Fruit fly (Drosophila melanogaster) whole organism, prepupa: Measurements from ENCODE around the gene CG32425.
A peak's percentile ranks its signal among the peaks of the same experiment; 100 is the strongest.

Experiments used
- Blimp-1 ChIP-seq: fragments of 200-800 bp; sonication (Bioruptor generic); optimal IDR thresholded peaks from 3 replicates; lab custom pipeline; 2017; ENCODE audit warnings: missing biosample characterization, missing genetic modification characterization, mild to moderate bottlenecking, moderate library complexity, missing genetic modification reagents
- CG10631 ChIP-seq: fragments of 200-800 bp; sonication (Bioruptor generic); optimal IDR thresholded peaks from 2 replicates; lab custom pipeline; 2016; ENCODE audit warnings: missing biosample characterization, missing genetic modification characterization
- CG10669 ChIP-seq: fragments of 200-800 bp; sonication (Bioruptor generic); optimal IDR thresholded peaks from 3 replicates; lab custom pipeline; 2018; ENCODE audit warnings: missing biosample characterization, mild to moderate bottlenecking, missing genetic modification characterization, moderate library complexity
- CG11294 ChIP-seq: fragments of 200-800 bp; sonication (Bioruptor generic); IDR thresholded peaks from 2 replicates; pipeline ENCODE4 v1.3.6; 2022; ENCODE audit warnings: missing biosample characterization, missing genetic modification characterization
- CG11902 ChIP-seq: fragments of 200-800 bp; sonication (Bioruptor generic); optimal IDR thresholded peaks from 3 replicates; lab custom pipeline; 2016; ENCODE audit warnings: missing biosample characterization, missing genetic modification characterization
- CG15336 ChIP-seq: fragments of 200-800 bp; sonication (Bioruptor generic); IDR thresholded peaks from 2 replicates; pipeline ENCODE4 v1.3.6; 2022; ENCODE audit warnings: missing biosample characterization, missing genetic modification characterization
- CG1621 ChIP-seq: fragments of 200-800 bp; sonication (Bioruptor generic); optimal IDR thresholded peaks from 3 replicates; lab custom pipeline; 2018; ENCODE audit warnings: missing biosample characterization, mild to moderate bottlenecking, missing genetic modification characterization
- CG16779 ChIP-seq: fragments of 200-800 bp; sonication (Bioruptor generic); optimal IDR thresholded peaks from 3 replicates; lab custom pipeline; 2017; ENCODE audit warnings: missing biosample characterization, mild to moderate bottlenecking, missing genetic modification characterization
- CG3032 ChIP-seq: fragments of 200-800 bp; optimal IDR thresholded peaks from 2 replicates; lab custom pipeline; 2019; ENCODE audit warnings: missing biosample characterization, mild to moderate bottlenecking, missing genetic modification characterization, moderate library complexity
- CG31627 ChIP-seq: fragments of 200-800 bp; sonication (Bioruptor generic); optimal IDR thresholded peaks from 3 replicates; lab custom pipeline; 2016; ENCODE audit warnings: missing biosample characterization, missing genetic modification characterization
- CG32006 ChIP-seq: fragments of 200-800 bp; sonication (Bioruptor generic); optimal IDR thresholded peaks from 3 replicates; lab custom pipeline; 2017; ENCODE audit warnings: missing biosample characterization, mild to moderate bottlenecking, missing genetic modification characterization
- CG34406 ChIP-seq: fragments of 200-800 bp; sonication (Bioruptor generic); optimal IDR thresholded peaks from 3 replicates; lab custom pipeline; 2016; ENCODE audit warnings: missing biosample characterization, missing genetic modification characterization
- CG3919 ChIP-seq: fragments of 200-800 bp; sonication (Bioruptor generic); optimal IDR thresholded peaks from 3 replicates; lab custom pipeline; 2016; ENCODE audit warnings: missing biosample characterization, missing genetic modification characterization
- CG6163 ChIP-seq: fragments of 200-800 bp; sonication (Bioruptor generic); IDR thresholded peaks from 3 replicates; pipeline ENCODE4 v1.3.6; 2022; ENCODE audit warnings: missing biosample characterization, missing genetic modification characterization
- CG6792 ChIP-seq: fragments of 200-800 bp; sonication (Bioruptor generic); optimal IDR thresholded peaks from 3 replicates; lab custom pipeline; 2016; ENCODE audit warnings: missing biosample characterization, missing genetic modification characterization
- CG6808 ChIP-seq: fragments of 200-800 bp; sonication (Bioruptor generic); optimal IDR thresholded peaks from 3 replicates; lab custom pipeline; 2017; ENCODE audit warnings: missing biosample characterization, missing genetic modification characterization, mild to moderate bottlenecking, moderate library complexity, missing genetic modification reagents
- CG6854 ChIP-seq: fragments of 200-800 bp; sonication (Bioruptor generic); optimal IDR thresholded peaks from 2 replicates; lab custom pipeline; 2017; ENCODE audit warnings: missing biosample characterization, mild to moderate bottlenecking, missing genetic modification characterization
- CG7368 ChIP-seq: fragments of 200-800 bp; sonication (Bioruptor generic); optimal IDR thresholded peaks from 3 replicates; lab custom pipeline; 2016; ENCODE audit warnings: missing biosample characterization, missing genetic modification characterization
- CG8119 ChIP-seq: fragments of 200-800 bp; sonication (Bioruptor generic); IDR thresholded peaks from 3 replicates; pipeline ENCODE4 v1.3.6; 2022; ENCODE audit warnings: missing biosample characterization, missing genetic modification characterization
- CG8319 ChIP-seq: fragments of 200-800 bp; sonication (Bioruptor generic); optimal IDR thresholded peaks from 3 replicates; lab custom pipeline; 2016; ENCODE audit warnings: missing biosample characterization, missing genetic modification characterization
- CG8632 ChIP-seq: fragments of 200-800 bp; sonication (Bioruptor generic); optimal IDR thresholded peaks from 3 replicates; lab custom pipeline; 2016; ENCODE audit warnings: missing biosample characterization, missing genetic modification characterization
- CG9139 ChIP-seq: fragments of 200-800 bp; sonication (Bioruptor generic); optimal IDR thresholded peaks from 3 replicates; lab custom pipeline; 2017; ENCODE audit warnings: missing biosample characterization, mild to moderate bottlenecking, missing genetic modification characterization
- Eip93F ChIP-seq: fragments of 200-800 bp; sonication (Bioruptor generic); optimal IDR thresholded peaks from 2 replicates; lab custom pipeline; 2016; ENCODE audit warnings: missing biosample characterization, mild to moderate bottlenecking, missing genetic modification characterization
- Ets21C ChIP-seq: fragments of 200-800 bp; sonication (Bioruptor generic); optimal IDR thresholded peaks from 3 replicates; lab custom pipeline; 2016; ENCODE audit warnings: missing biosample characterization, missing genetic modification characterization
- Ets96B ChIP-seq: fragments of 200-800 bp; optimal IDR thresholded peaks from 2 replicates; lab custom pipeline; 2019; ENCODE audit warnings: missing biosample characterization, mild to moderate bottlenecking, missing genetic modification characterization, moderate library complexity
- Gug ChIP-seq: fragments of 200-800 bp; sonication (Bioruptor generic); IDR thresholded peaks from 2 replicates; pipeline ENCODE4 v1.3.6; 2022; ENCODE audit warnings: missing biosample characterization, missing genetic modification characterization
- Hr38 ChIP-seq: sonication (Bioruptor generic); optimal IDR thresholded peaks from 2 replicates; lab custom pipeline; 2016; ENCODE audit warnings: missing biosample characterization, missing genetic modification characterization
- Hr39 ChIP-seq: fragments of 200-800 bp; sonication (Bioruptor generic); optimal IDR thresholded peaks from 2 replicates; lab custom pipeline; 2016; ENCODE audit warnings: missing biosample characterization, missing genetic modification characterization
- Hr4 ChIP-seq: fragments of 200-800 bp; sonication (Bioruptor generic); optimal IDR thresholded peaks from 3 replicates; lab custom pipeline; 2016; ENCODE audit warnings: missing biosample characterization, missing genetic modification characterization
- Met ChIP-seq: fragments of 200-800 bp; sonication (Bioruptor generic); optimal IDR thresholded peaks from 3 replicates; lab custom pipeline; 2016; ENCODE audit warnings: missing biosample characterization, missing genetic modification characterization
- OdsH ChIP-seq: fragments of 200-800 bp; sonication (Bioruptor generic); optimal IDR thresholded peaks from 3 replicates; lab custom pipeline; 2016; ENCODE audit warnings: missing biosample characterization, missing genetic modification characterization
- Smox ChIP-seq: fragments of 200-800 bp; sonication (Bioruptor generic); optimal IDR thresholded peaks from 3 replicates; lab custom pipeline; 2016; ENCODE audit warnings: missing biosample characterization, missing genetic modification characterization
- Sox102F ChIP-seq: fragments of 200-800 bp; sonication (Bioruptor generic); optimal IDR thresholded peaks from 2 replicates; lab custom pipeline; 2016; ENCODE audit warnings: missing biosample characterization, mild to moderate bottlenecking, missing genetic modification characterization
- Sox14 ChIP-seq: fragments of 200-800 bp; sonication (Bioruptor generic); optimal IDR thresholded peaks from 3 replicates; lab custom pipeline; 2016; ENCODE audit warnings: missing biosample characterization, missing genetic modification characterization
- Sox15 ChIP-seq: fragments of 200-800 bp; sonication (Bioruptor generic); optimal IDR thresholded peaks from 3 replicates; lab custom pipeline; 2016; ENCODE audit warnings: missing biosample characterization, missing genetic modification characterization
- acj6 ChIP-seq: fragments of 200-800 bp; sonication (Bioruptor generic); optimal IDR thresholded peaks from 3 replicates; lab custom pipeline; 2016; ENCODE audit warnings: missing biosample characterization, missing genetic modification characterization
- cyc ChIP-seq: fragments of 200-800 bp; sonication (Bioruptor generic); optimal IDR thresholded peaks from 3 replicates; lab custom pipeline; 2016; ENCODE audit warnings: missing biosample characterization, missing genetic modification characterization
- dac ChIP-seq: fragments of 200-800 bp; sonication (Bioruptor generic); optimal IDR thresholded peaks from 2 replicates; lab custom pipeline; 2017; ENCODE audit warnings: missing biosample characterization, mild to moderate bottlenecking, missing genetic modification characterization
- dsx ChIP-seq: fragments of 200-800 bp; optimal IDR thresholded peaks from 3 replicates; lab custom pipeline; 2019; ENCODE audit warnings: missing biosample characterization, mild to moderate bottlenecking, missing genetic modification characterization, moderate library complexity; ENCODE audit not compliant: poor library complexity, severe bottlenecking
- esn ChIP-seq: fragments of 200-800 bp; sonication (Bioruptor generic); optimal IDR thresholded peaks from 2 replicates; lab custom pipeline; 2016; ENCODE audit warnings: missing biosample characterization, mild to moderate bottlenecking, missing genetic modification characterization, moderate library complexity
- fd59A ChIP-seq: fragments of 200-800 bp; sonication (Bioruptor generic); optimal IDR thresholded peaks from 2 replicates; lab custom pipeline; 2017; ENCODE audit warnings: missing biosample characterization, mild to moderate bottlenecking, missing genetic modification characterization, missing genetic modification reagents
- fd85E ChIP-seq: fragments of 200-800 bp; sonication (Bioruptor generic); optimal IDR thresholded peaks from 3 replicates; lab custom pipeline; 2016; ENCODE audit warnings: missing biosample characterization, missing genetic modification characterization
- fkh ChIP-seq: fragments of 200-800 bp; sonication (Bioruptor generic); optimal IDR thresholded peaks from 3 replicates; lab custom pipeline; 2017; ENCODE audit warnings: missing biosample characterization, mild to moderate bottlenecking, missing genetic modification characterization, moderate library complexity
- net ChIP-seq: fragments of 200-800 bp; sonication (Bioruptor generic); optimal IDR thresholded peaks from 3 replicates; lab custom pipeline; 2016; ENCODE audit warnings: missing biosample characterization, missing genetic modification characterization
- pdm3 ChIP-seq: fragments of 200-800 bp; sonication (Bioruptor generic); optimal IDR thresholded peaks from 3 replicates; lab custom pipeline; 2016; ENCODE audit warnings: missing biosample characterization, missing genetic modification characterization
- salr ChIP-seq, 2 experiments: fragments of 200-800 bp; sonication (Bioruptor generic); optimal IDR thresholded peaks; 3 replicates each; lab custom pipeline; 2016 to 2018; ENCODE audit warnings: missing biosample characterization in 2 of 2, missing genetic modification characterization in 2 of 2, mild to moderate bottlenecking in 1 of 2
- spab ChIP-seq: fragments of 200-800 bp; sonication (Bioruptor generic); optimal IDR thresholded peaks from 2 replicates; lab custom pipeline; 2017; ENCODE audit warnings: missing biosample characterization, mild to moderate bottlenecking, missing genetic modification characterization, missing genetic modification reagents
- ss ChIP-seq, 2 experiments: fragments of 200-800 bp; sonication (Bioruptor generic); optimal IDR thresholded peaks; 2 replicates in 1 of 2; 3 replicates in 1 of 2; lab custom pipeline; 2017 to 2018; ENCODE audit warnings: mild to moderate bottlenecking in 2 of 2, missing biosample characterization in 2 of 2, missing genetic modification characterization in 2 of 2, moderate library complexity in 1 of 2
- svp ChIP-seq: fragments of 200-800 bp; sonication (Bioruptor generic); peaks from one replicate; lab custom pipeline; 2016; ENCODE audit warnings: missing biosample characterization, missing genetic modification characterization
- topi ChIP-seq: fragments of 200-800 bp; sonication (Bioruptor generic); optimal IDR thresholded peaks from 3 replicates; lab custom pipeline; 2016; ENCODE audit warnings: missing biosample characterization, missing genetic modification characterization

CG32425 gene

dm6 chr3L:20517897-20518804 lies 21.0 kb downstream of the CG32425 start:
- peak; percentile 85 for TF ChIP-seq fkh
- peak; percentile 26 for TF ChIP-seq Ets96B (tag; lab: Kevin White, UChicago)
- TF ChIP-seq Smox = peak; percentile 56
- TF ChIP-seq CG6163 (GFP tag; lab: Robert Waterston, UW) = peak; percentile 88
- TF ChIP-seq CG6808 = peak; percentile 72
- TF ChIP-seq dac (GFP tag; lab: Kevin White, UChicago) = no peak
- TF ChIP-seq Hr4 = peak; percentile 59
- TF ChIP-seq Sox102F (GFP tag; lab: Kevin White, UChicago) = peak; percentile 20
- TF ChIP-seq CG9139 (GFP tag; lab: Kevin White, UChicago) = peak; percentile 70
- TF ChIP-seq ss (GFP tag; optimal IDR thresholded peaks at IDR 0.05; lab: Kevin White, UChicago) = peak; percentile 73 to 78
- TF ChIP-seq CG11902 (GFP tag; lab: Kevin White, UChicago) = no peak
- no peak for TF ChIP-seq Hr38
- TF ChIP-seq CG3919 (GFP tag; lab: Kevin White, UChicago) = peak; percentile 26
- TF ChIP-seq CG8119 (GFP tag; lab: Robert Waterston, UW) = peak; percentile 43; the same call in 2 of the 3 replicates
- TF ChIP-seq CG8632 (GFP tag; lab: Kevin White, UChicago) = peak; percentile 38
- peak; percentile 57 for TF ChIP-seq Met (GFP tag; lab: Kevin White, UChicago)
- peak in 1 of 2 experiments; percentile 41 for TF ChIP-seq salr (GFP tag; optimal IDR thresholded peaks at IDR 0.05; lab: Kevin White, UChicago)
- peak; percentile 13 for TF ChIP-seq Blimp-1 (GFP tag; lab: Kevin White, UChicago)
- peak; percentile 58 for TF ChIP-seq esn (GFP tag; lab: Kevin White, UChicago)
- TF ChIP-seq CG11294 (GFP tag; lab: Robert Waterston, UW) = no peak
- peak; percentile 95 for TF ChIP-seq Sox14
- TF ChIP-seq topi (GFP tag; lab: Kevin White, UChicago) = peak; percentile 57
- peak; percentile 52 for TF ChIP-seq spab (GFP tag; lab: Kevin White, UChicago)
- TF ChIP-seq pdm3 (GFP tag; lab: Kevin White, UChicago) = peak; percentile 36
- peak; percentile 33 for TF ChIP-seq CG32006 (GFP tag; lab: Kevin White, UChicago)
- 0 out of 2 replicates have a peak, but pooled peaks have one; percentile 7 for TF ChIP-seq CG15336
- TF ChIP-seq net (GFP tag; lab: Kevin White, UChicago) = peak; percentile 17
- TF ChIP-seq dsx (GFP tag; lab: Kevin White, UChicago) = peak; percentile 59
- peak; percentile 5 for TF ChIP-seq CG10669 (GFP tag; lab: Kevin White, UChicago)
- TF ChIP-seq CG34406 (GFP tag; lab: Kevin White, UChicago) = no peak
- no peak for TF ChIP-seq fd59A (GFP tag; lab: Kevin White, UChicago)
- TF ChIP-seq CG6792 (GFP tag; lab: Kevin White, UChicago) = no peak
- TF ChIP-seq acj6 = peak; percentile 10
- peak; percentile 67 for TF ChIP-seq CG6854 (GFP tag; lab: Kevin White, UChicago)
- no peak for TF ChIP-seq Ets21C (GFP tag; lab: Kevin White, UChicago)
- TF ChIP-seq fd85E (GFP tag; lab: Kevin White, UChicago) = no peak
- peak; percentile 20 for TF ChIP-seq CG7368
- peak; percentile 47 for TF ChIP-seq CG1621
- no peak for TF ChIP-seq Eip93F (GFP tag; lab: Kevin White, UChicago)
- TF ChIP-seq OdsH (GFP tag; lab: Kevin White, UChicago) = peak; percentile 5
- TF ChIP-seq Hr39 (GFP tag; lab: Kevin White, UChicago) = peak; percentile 55
- no peak for TF ChIP-seq cyc (GFP tag; lab: Kevin White, UChicago)
- TF ChIP-seq CG31627 (GFP tag; lab: Kevin White, UChicago) = peak; percentile 46
- peak; percentile 88 for TF ChIP-seq svp (GFP tag; lab: Kevin White, UChicago)
- peak; percentile 21 for TF ChIP-seq CG10631
- no peak for TF ChIP-seq Gug (GFP tag; lab: Robert Waterston, UW)
- TF ChIP-seq Sox15 = no peak
- TF ChIP-seq CG3032 (tag; lab: Kevin White, UChicago) = peak; percentile 5
- TF ChIP-seq CG8319 (GFP tag; lab: Kevin White, UChicago) = no peak
- peak; percentile 34 for TF ChIP-seq CG16779
